Fruit fly (Drosophila melanogaster) whole organism, embryonic: ENCODE measurements around the gene CG33306.
A peak's percentile ranks its signal among the peaks of the same experiment; 100 is the strongest.

Experiments
- CG10267 ChIP-seq: fragments of 200-800 bp; sonication (Bioruptor generic); optimal IDR thresholded peaks from 2 replicates; lab custom pipeline; 2018; ENCODE audit warnings: missing biosample characterization, mild to moderate bottlenecking, missing genetic modification characterization, moderate library complexity
- CG10979 ChIP-seq: fragments of 200-800 bp; sonication (Bioruptor generic); optimal IDR thresholded peaks from 2 replicates; lab custom pipeline; 2018; ENCODE audit warnings: missing biosample characterization, mild to moderate bottlenecking, missing genetic modification characterization, moderate library complexity
- CG11093 ChIP-seq: fragments of 200-800 bp; sonication (Bioruptor generic); IDR thresholded peaks from 3 replicates; pipeline ENCODE4 v1.3.6; 2022; ENCODE audit warnings: missing biosample characterization, missing genetic modification characterization
- CG11504 ChIP-seq: fragments of 200-800 bp; sonication (Bioruptor generic); optimal IDR thresholded peaks from 3 replicates; lab custom pipeline; 2019; ENCODE audit warnings: missing biosample characterization, mild to moderate bottlenecking, missing genetic modification characterization, moderate library complexity
- CG11723 ChIP-seq: fragments of 200-800 bp; sonication (Bioruptor generic); optimal IDR thresholded peaks from 2 replicates; lab custom pipeline; 2017; ENCODE audit warnings: missing biosample characterization, mild to moderate bottlenecking, missing genetic modification characterization
- CG15601 ChIP-seq: fragments of 200-800 bp; sonication (Bioruptor generic); optimal IDR thresholded peaks from 3 replicates; lab custom pipeline; 2019; ENCODE audit warnings: missing biosample characterization, mild to moderate bottlenecking, missing genetic modification characterization, moderate library complexity
- CG16813 ChIP-seq: fragments of 200-800 bp; sonication (Bioruptor generic); IDR thresholded peaks from 3 replicates; pipeline ENCODE4 v1.3.6; 2022; ENCODE audit warnings: missing biosample characterization, missing genetic modification characterization; ENCODE audit not compliant: partially characterized antibody
- CG17361 ChIP-seq: fragments of 200-800 bp; sonication (Bioruptor generic); IDR thresholded peaks from 3 replicates; pipeline ENCODE4 v1.3.6; 2022; ENCODE audit warnings: missing biosample characterization, missing genetic modification characterization
- CG2116 ChIP-seq: fragments of 200-800 bp; sonication (Bioruptor generic); optimal IDR thresholded peaks from 3 replicates; lab custom pipeline; 2018; ENCODE audit warnings: missing biosample characterization, mild to moderate bottlenecking, missing genetic modification characterization
- CG31224 ChIP-seq: fragments of 200-800 bp; sonication (Bioruptor generic); IDR thresholded peaks from 2 replicates; pipeline ENCODE4 v1.3.6; 2022; ENCODE audit warnings: missing biosample characterization, missing genetic modification characterization
- CG6791 ChIP-seq: fragments of 200-800 bp; sonication (Bioruptor generic); IDR thresholded peaks from 3 replicates; pipeline ENCODE4 v1.3.6; 2022; ENCODE audit warnings: missing biosample characterization, missing genetic modification characterization; ENCODE audit not compliant: partially characterized antibody
- CG9437 ChIP-seq: fragments of 200-800 bp; sonication (Bioruptor generic); optimal IDR thresholded peaks from 2 replicates; lab custom pipeline; 2018; ENCODE audit warnings: missing biosample characterization, mild to moderate bottlenecking, missing genetic modification characterization
- CG9609 ChIP-seq: fragments of 200-800 bp; sonication (Bioruptor generic); optimal IDR thresholded peaks from 3 replicates; lab custom pipeline; 2016; ENCODE audit warnings: missing biosample characterization, missing genetic modification characterization
- CG9876 ChIP-seq: fragments of 200-800 bp; sonication (Bioruptor generic); optimal IDR thresholded peaks from 2 replicates; lab custom pipeline; 2016; ENCODE audit warnings: missing biosample characterization, missing genetic modification characterization
- Camta ChIP-seq: fragments of 200-800 bp; sonication (Bioruptor generic); optimal IDR thresholded peaks from 2 replicates; lab custom pipeline; 2016; ENCODE audit warnings: missing biosample characterization, missing genetic modification characterization
- D19B ChIP-seq: fragments of 200-800 bp; sonication (Bioruptor generic); optimal IDR thresholded peaks from 2 replicates; lab custom pipeline; 2017; ENCODE audit warnings: missing biosample characterization, mild to moderate bottlenecking, missing genetic modification characterization
- Dip2 ChIP-seq: fragments of 200-800 bp; sonication (Bioruptor generic); IDR thresholded peaks from 2 replicates; pipeline ENCODE4 v1.3.6; 2022; ENCODE audit warnings: missing biosample characterization, missing genetic modification characterization
- Dp ChIP-seq: fragments of 200-800 bp; sonication (Bioruptor generic); optimal IDR thresholded peaks from 2 replicates; lab custom pipeline; 2018; ENCODE audit warnings: missing biosample characterization, mild to moderate bottlenecking, missing genetic modification characterization, moderate library complexity
- Drgx ChIP-seq: fragments of 200-800 bp; sonication (Bioruptor generic); IDR thresholded peaks from 2 replicates; pipeline ENCODE4 v1.3.6; 2022; ENCODE audit warnings: missing biosample characterization, missing genetic modification characterization
- Gug ChIP-seq: fragments of 200-800 bp; sonication (Bioruptor generic); IDR thresholded peaks from 4 replicates; pipeline ENCODE4 v1.3.6; 2022; ENCODE audit warnings: missing biosample characterization, missing genetic modification characterization
- HLHmδ ChIP-seq: fragments of 200-800 bp; sonication (Bioruptor generic); optimal IDR thresholded peaks from 2 replicates; lab custom pipeline; 2018; ENCODE audit warnings: missing biosample characterization, mild to moderate bottlenecking, missing genetic modification characterization, moderate library complexity
- Hmr ChIP-seq: fragments of 200-800 bp; sonication (Bioruptor generic); optimal IDR thresholded peaks from 3 replicates; lab custom pipeline; 2017; ENCODE audit warnings: mild to moderate bottlenecking, missing biosample characterization, missing genetic modification reagents, missing genetic modification characterization
- Hr78 ChIP-seq, 2 experiments: fragments of 200-800 bp in 1 of 2; fragments of >200 bp in 1 of 2; sonication (Bioruptor generic) in 1 of 2; optimal IDR thresholded peaks; 2 replicates each; lab custom pipeline; 2017 to 2019; ENCODE audit warnings: missing biosample characterization in 2 of 2, missing genetic modification characterization in 2 of 2, mild to moderate bottlenecking in 1 of 2, moderate library complexity in 1 of 2
- NFAT ChIP-seq: fragments of 200-800 bp; sonication (Bioruptor generic); IDR thresholded peaks from 2 replicates; pipeline ENCODE4 v1.3.6; 2022; ENCODE audit warnings: missing biosample characterization, missing genetic modification characterization
- Neu2 ChIP-seq: fragments of 200-800 bp; sonication (Bioruptor generic); optimal IDR thresholded peaks from 3 replicates; lab custom pipeline; 2016; ENCODE audit warnings: missing biosample characterization, missing genetic modification characterization, borderline replicate concordance
- Rfx ChIP-seq: fragments of 200-800 bp; sonication (Bioruptor generic); IDR thresholded peaks from 2 replicates; pipeline ENCODE4 v1.3.6; 2022; ENCODE audit warnings: missing biosample characterization, missing genetic modification characterization
- Stat92E ChIP-seq, 3 experiments: fragments of >200 bp in 2 of 3; fragments of 200-800 bp in 1 of 3; sonication (Bioruptor generic) in 1 of 3; optimal IDR thresholded peaks; 2 replicates each; lab custom pipeline; 2017 to 2019; ENCODE audit warnings: missing biosample characterization in 3 of 3, missing genetic modification characterization in 3 of 3, mild to moderate bottlenecking in 1 of 3, moderate library complexity in 1 of 3
- chinmo ChIP-seq: fragments of 200-800 bp; sonication (Bioruptor generic); IDR thresholded peaks from 4 replicates; pipeline ENCODE4 v1.3.6; 2022; ENCODE audit warnings: missing biosample characterization, missing genetic modification characterization; ENCODE audit not compliant: partially characterized antibody
- crc ChIP-seq: fragments of 200-800 bp; sonication (Bioruptor generic); optimal IDR thresholded peaks from 2 replicates; lab custom pipeline; 2016; ENCODE audit warnings: missing biosample characterization, missing genetic modification characterization
- croc ChIP-seq: fragments of 200-800 bp; sonication (Bioruptor generic); conservative IDR thresholded peaks from 3 replicates; pipeline ENCODE4 v1.3.6; 2022; ENCODE audit warnings: missing biosample characterization, missing genetic modification characterization
- dan ChIP-seq: fragments of 200-800 bp; sonication (Bioruptor generic); IDR thresholded peaks from 2 replicates; pipeline ENCODE4 v1.3.6; 2022; ENCODE audit warnings: missing biosample characterization, missing genetic modification characterization
- danr ChIP-seq: fragments of 200-800 bp; sonication (Bioruptor generic); IDR thresholded peaks from 2 replicates; pipeline ENCODE4 v1.3.6; 2022; ENCODE audit warnings: missing biosample characterization, missing genetic modification characterization
- ems ChIP-seq: fragments of 200-800 bp; sonication (Bioruptor generic); optimal IDR thresholded peaks from 3 replicates; lab custom pipeline; 2016; ENCODE audit warnings: missing biosample characterization, missing genetic modification characterization
- gce ChIP-seq: fragments of 200-800 bp; sonication (Bioruptor generic); IDR thresholded peaks from 3 replicates; pipeline ENCODE4 v1.3.6; 2022; ENCODE audit warnings: missing biosample characterization, missing genetic modification characterization
- gem ChIP-seq: fragments of 200-800 bp; sonication (Bioruptor generic); optimal IDR thresholded peaks from 2 replicates; lab custom pipeline; 2019; ENCODE audit warnings: missing biosample characterization, mild to moderate bottlenecking, missing genetic modification characterization, moderate library complexity
- gsb ChIP-seq: fragments of 200-800 bp; sonication (Bioruptor generic); IDR thresholded peaks from 2 replicates; pipeline ENCODE4 v1.3.6; 2022; ENCODE audit warnings: missing biosample characterization, missing genetic modification characterization
- onecut ChIP-seq: fragments of 200-800 bp; sonication (Bioruptor generic); IDR thresholded peaks from 2 replicates; pipeline ENCODE4 v1.3.6; 2022; ENCODE audit warnings: missing biosample characterization, missing genetic modification characterization
- phol ChIP-seq: fragments of 200-800 bp; sonication (Bioruptor generic); optimal IDR thresholded peaks from 3 replicates; lab custom pipeline; 2018; ENCODE audit warnings: missing biosample characterization, mild to moderate bottlenecking, missing genetic modification characterization, moderate library complexity
- salm ChIP-seq: fragments of 200-800 bp; sonication (Bioruptor generic); optimal IDR thresholded peaks from 2 replicates; lab custom pipeline; 2018; ENCODE audit warnings: missing biosample characterization, mild to moderate bottlenecking, missing genetic modification characterization
- sc ChIP-seq, 3 experiments: fragments of >200 bp in 2 of 3; fragments of 200-800 bp in 1 of 3; sonication (Bioruptor generic) in 1 of 3; optimal IDR thresholded peaks; 2 replicates in 2 of 3; 3 replicates in 1 of 3; lab custom pipeline; 2017; ENCODE audit warnings: mild to moderate bottlenecking in 1 of 3, missing biosample characterization in 1 of 3, missing genetic modification characterization in 1 of 3, missing genetic modification reagents in 1 of 3
- tap ChIP-seq: fragments of 200-800 bp; optimal IDR thresholded peaks from 3 replicates; lab custom pipeline; 2019; ENCODE audit warnings: missing biosample characterization, mild to moderate bottlenecking, missing genetic modification characterization, moderate library complexity
- tin ChIP-seq: fragments of 200-800 bp; sonication (Bioruptor generic); optimal IDR thresholded peaks from 3 replicates; lab custom pipeline; 2016; ENCODE audit warnings: missing biosample characterization, missing genetic modification characterization
- unc-4 ChIP-seq: fragments of 200-800 bp; sonication (Bioruptor generic); IDR thresholded peaks from 2 replicates; pipeline ENCODE4 v1.3.6; 2022; ENCODE audit warnings: missing biosample characterization, missing genetic modification characterization; ENCODE audit not compliant: partially characterized antibody
- unpg ChIP-seq: fragments of 200-800 bp; sonication (Bioruptor generic); optimal IDR thresholded peaks from 3 replicates; lab custom pipeline; 2018; ENCODE audit warnings: missing biosample characterization, mild to moderate bottlenecking, missing genetic modification characterization, moderate library complexity
- vnd ChIP-seq: fragments of 200-800 bp; sonication (Bioruptor generic); IDR thresholded peaks from 3 replicates; pipeline ENCODE4 v1.3.6; 2022; ENCODE audit warnings: missing biosample characterization, missing genetic modification characterization; ENCODE audit not compliant: partially characterized antibody
- wor ChIP-seq: fragments of 200-800 bp; sonication (Bioruptor generic); IDR thresholded peaks from 2 replicates; pipeline ENCODE4 v1.3.6; 2022; ENCODE audit warnings: missing biosample characterization, missing genetic modification characterization

The CG33306 gene

dm6 chr2L:13835002-13835910, 8.3 kb downstream of the CG33306 start, which contains the start of the genes mRpS23 and CenG1A (continued):
- TF ChIP-seq Camta, result peak; percentile 99
- peak; percentile 100 for TF ChIP-seq tin (GFP tag; lab: Kevin White, UChicago)
- peak; percentile 79 for TF ChIP-seq CG16813 (GFP tag; lab: Robert Waterston, UW)
- peak; percentile 99 for TF ChIP-seq CG31224
- peak; percentile 100 for TF ChIP-seq CG11093 (GFP tag; lab: Robert Waterston, UW)
- TF ChIP-seq CG2116 (GFP tag; lab: Kevin White, UChicago), result peak; percentile 95
- peak; percentile 99 for TF ChIP-seq CG9876 (GFP tag; lab: Kevin White, UChicago)
- peak; percentile 99 for TF ChIP-seq CG15601 (tag; lab: Kevin White, UChicago)
- peak; percentile 99 for TF ChIP-seq CG17361 (GFP tag; lab: Robert Waterston, UW)
- TF ChIP-seq crc (GFP tag; lab: Kevin White, UChicago), result peak; percentile 100
- peak; percentile 98 for TF ChIP-seq D19B
- peak; percentile 99 for TF ChIP-seq phol
- peak in 1 of 3 experiments; percentile 99 for TF ChIP-seq Stat92E (GFP tag; optimal IDR thresholded peaks at IDR 0.05; lab: Kevin White, UChicago)
- peak; percentile 99 for TF ChIP-seq CG10267 (tag; lab: Kevin White, UChicago)
- TF ChIP-seq salm, result peak; percentile 100
- peak; percentile 99 for TF ChIP-seq dan (GFP tag; lab: Robert Waterston, UW)
- peak; percentile 82 for TF ChIP-seq unc-4 (GFP tag; lab: Robert Waterston, UW)
- TF ChIP-seq CG9437 (GFP tag; lab: Kevin White, UChicago), result peak; percentile 96
- TF ChIP-seq Dip2, result peak; percentile 85
- TF ChIP-seq vnd (GFP tag; lab: Robert Waterston, UW), result peak; percentile 85
- TF ChIP-seq Hmr (GFP tag; lab: Kevin White, UChicago), result peak; percentile 100
- TF ChIP-seq Dp, result peak; percentile 60
- peak; percentile 100 for TF ChIP-seq gce (GFP tag; lab: Robert Waterston, UW)
- peak; percentile 100 for TF ChIP-seq croc (GFP tag; lab: Robert Waterston, UW)
- TF ChIP-seq Hr78 (GFP tag; optimal IDR thresholded peaks at IDR 0.05; lab: Kevin White, UChicago), result peak in 1 of 2 experiments; percentile 97
- peak; percentile 100 for TF ChIP-seq gem (tag; lab: Kevin White, UChicago)
- TF ChIP-seq Gug (GFP tag; lab: Robert Waterston, UW), result peak; percentile 100
- TF ChIP-seq sc (optimal IDR thresholded peaks at IDR 0.05; lab: Kevin White, UChicago), result no peak
- peak; percentile 99 for TF ChIP-seq sc (GFP tag; optimal IDR thresholded peaks at IDR 0.05; lab: Kevin White, UChicago)
- peak; percentile 99 for TF ChIP-seq CG11504 (tag; lab: Kevin White, UChicago)
- TF ChIP-seq Rfx (GFP tag; lab: Robert Waterston, UW), result peak; percentile 100
- TF ChIP-seq unpg (GFP tag; lab: Kevin White, UChicago), result peak; percentile 100
- peak; percentile 99 for TF ChIP-seq CG11723
- peak; percentile 86 for TF ChIP-seq HLHmδ (GFP tag; lab: Kevin White, UChicago)
- TF ChIP-seq onecut (GFP tag; lab: Robert Waterston, UW), result peak; percentile 99
- peak; percentile 100 for TF ChIP-seq CG10979 (tag; lab: Kevin White, UChicago)
- 0 out of 4 replicates have a peak, but pooled peaks have one; percentile 36 for TF ChIP-seq chinmo (GFP tag; lab: Robert Waterston, UW)
- TF ChIP-seq wor, result peak; percentile 100
- TF ChIP-seq gsb (GFP tag; lab: Robert Waterston, UW), result peak; percentile 100
- peak; percentile 100 for TF ChIP-seq CG9609 (GFP tag; lab: Kevin White, UChicago)
- TF ChIP-seq Drgx, result peak; percentile 100
- TF ChIP-seq CG6791 (GFP tag; lab: Robert Waterston, UW), result peak; percentile 74
- TF ChIP-seq ems (GFP tag; lab: Kevin White, UChicago), result peak; percentile 100
- TF ChIP-seq danr, result peak; percentile 99
- peak; percentile 98 for TF ChIP-seq Neu2 (GFP tag; lab: Kevin White, UChicago)
- TF ChIP-seq NFAT, result peak; percentile 100
- peak; percentile 100 for TF ChIP-seq tap
